Worm (Caenorhabditis elegans) whole organism, L3 larva: ENCODE results near the gene ckk-1.

ENCODE experiments used
- R02D3.7 ChIP-seq: fragments of 150-350 bp; optimal IDR thresholded peaks from 2 replicates; lab custom pipeline; 2014; ENCODE audit warnings: missing biosample characterization, missing genetic modification characterization
- ZK546.5 ChIP-seq: sonication (generic microtip); optimal IDR thresholded peaks from 2 replicates; lab custom pipeline; 2017; ENCODE audit warnings: missing biosample characterization, missing genetic modification characterization
- aly-2 ChIP-seq: fragments of 150-350 bp; optimal IDR thresholded peaks from 2 replicates; lab custom pipeline; 2014; ENCODE audit warnings: missing biosample characterization, missing genetic modification characterization
- ama-1 ChIP-seq: fragments of 150-350 bp; optimal IDR thresholded peaks from 2 replicates; lab custom pipeline; 2018
- ceh-16 ChIP-seq: sonication (generic microtip); optimal IDR thresholded peaks from 2 replicates; lab custom pipeline; 2017; ENCODE audit warnings: missing biosample characterization, missing genetic modification characterization
- ceh-28 ChIP-seq: fragments of 150-350 bp; optimal IDR thresholded peaks from 2 replicates; lab custom pipeline; 2014; ENCODE audit warnings: missing biosample characterization, missing genetic modification reagents, missing genetic modification characterization
- ceh-9 ChIP-seq: sonication (generic microtip); optimal IDR thresholded peaks from 2 replicates; lab custom pipeline; 2018; ENCODE audit warnings: missing biosample characterization, missing genetic modification characterization
- daf-12 ChIP-seq: fragments of 150-350 bp; optimal IDR thresholded peaks from 2 replicates; lab custom pipeline; 2014; ENCODE audit warnings: missing biosample characterization, missing genetic modification reagents, missing genetic modification characterization
- egl-27 ChIP-seq: sonication (generic microtip); optimal IDR thresholded peaks from 4 replicates; lab custom pipeline; 2017; ENCODE audit warnings: missing biosample characterization, missing genetic modification reagents, missing genetic modification characterization
- egl-5 ChIP-seq: fragments of 150-350 bp; optimal IDR thresholded peaks from 2 replicates; lab custom pipeline; 2017; ENCODE audit warnings: missing biosample characterization, missing genetic modification reagents, missing genetic modification characterization, inconsistent platforms
- elt-2 ChIP-seq: sonication (generic microtip); optimal IDR thresholded peaks from 2 replicates; lab custom pipeline; 2016; ENCODE audit warnings: missing genetic modification reagents, mild to moderate bottlenecking, missing genetic modification characterization, missing compliant biosample characterization
- elt-3 ChIP-seq, 3 experiments: fragments of 150-350 bp in 1 of 3; sonication (generic microtip) in 2 of 3; optimal IDR thresholded peaks; 2 replicates in 2 of 3; 4 replicates in 1 of 3; lab custom pipeline; 2014 to 2017; ENCODE audit warnings: missing biosample characterization in 3 of 3, missing genetic modification characterization in 3 of 3
- fos-1 ChIP-seq: fragments of 150-350 bp; optimal IDR thresholded peaks from 2 replicates; lab custom pipeline; 2014; ENCODE audit warnings: missing biosample characterization, missing genetic modification characterization
- hmg-11 ChIP-seq: sonication (generic microtip); optimal IDR thresholded peaks from 2 replicates; lab custom pipeline; 2016; ENCODE audit warnings: missing genetic modification characterization, missing compliant biosample characterization
- jun-1 ChIP-seq: fragments of 150-350 bp; optimal IDR thresholded peaks from 2 replicates; lab custom pipeline; 2014; ENCODE audit warnings: missing biosample characterization, missing genetic modification reagents, missing genetic modification characterization
- lin-15B ChIP-seq: fragments of 150-350 bp; optimal IDR thresholded peaks from 2 replicates; lab custom pipeline; 2014; ENCODE audit warnings: missing biosample characterization, missing genetic modification characterization
- lin-39 ChIP-seq: fragments of 150-350 bp; optimal IDR thresholded peaks from 2 replicates; lab custom pipeline; 2018; ENCODE audit warnings: missing biosample characterization, missing genetic modification reagents, missing genetic modification characterization
- lsy-12 ChIP-seq: sonication (generic microtip); optimal IDR thresholded peaks from 2 replicates; lab custom pipeline; 2016; ENCODE audit warnings: mild to moderate bottlenecking, missing genetic modification characterization, missing compliant biosample characterization
- mml-1 ChIP-seq: fragments of 150-350 bp; sonication (generic microtip); optimal IDR thresholded peaks from 3 replicates; lab custom pipeline; 2014; ENCODE audit warnings: missing biosample characterization, missing genetic modification characterization
- nfya-1 ChIP-seq: sonication (generic microtip); optimal IDR thresholded peaks from 2 replicates; lab custom pipeline; 2017; ENCODE audit warnings: missing genetic modification characterization, mild to moderate bottlenecking, missing compliant biosample characterization, antibody characterized with exemption, moderate library complexity; ENCODE audit not compliant: insufficient read depth
- nhr-11 ChIP-seq: fragments of 150-350 bp; optimal IDR thresholded peaks from 2 replicates; lab custom pipeline; 2014; ENCODE audit warnings: missing biosample characterization, missing genetic modification characterization
- nhr-12 ChIP-seq: fragments of 150-350 bp; optimal IDR thresholded peaks from 2 replicates; lab custom pipeline; 2014; ENCODE audit warnings: missing biosample characterization, missing genetic modification characterization
- nhr-23 ChIP-seq: fragments of 150-350 bp; optimal IDR thresholded peaks from 2 replicates; lab custom pipeline; 2014; ENCODE audit warnings: missing biosample characterization, missing genetic modification reagents, missing genetic modification characterization
- nhr-237 ChIP-seq: fragments of 150-350 bp; optimal IDR thresholded peaks from 2 replicates; lab custom pipeline; 2014; ENCODE audit warnings: missing biosample characterization, missing genetic modification characterization
- nhr-28 ChIP-seq: fragments of 150-350 bp; optimal IDR thresholded peaks from 2 replicates; lab custom pipeline; 2014; ENCODE audit warnings: missing biosample characterization, missing genetic modification characterization
- nhr-43 ChIP-seq: sonication (generic microtip); optimal IDR thresholded peaks from 2 replicates; lab custom pipeline; 2016; ENCODE audit warnings: mild to moderate bottlenecking, missing genetic modification characterization, missing compliant biosample characterization; ENCODE audit not compliant: poor library complexity, severe bottlenecking
- nhr-67 ChIP-seq: fragments of 150-350 bp; optimal IDR thresholded peaks from 2 replicates; lab custom pipeline; 2014; ENCODE audit warnings: missing biosample characterization, missing genetic modification characterization
- nhr-77 ChIP-seq: fragments of 150-350 bp; optimal IDR thresholded peaks from 2 replicates; lab custom pipeline; 2014; ENCODE audit warnings: missing biosample characterization, missing genetic modification characterization
- pha-4 ChIP-seq: fragments of 150-350 bp; optimal IDR thresholded peaks from 2 replicates; lab custom pipeline; 2014; ENCODE audit warnings: missing biosample characterization, missing genetic modification reagents, missing genetic modification characterization
- pqm-1 ChIP-seq: fragments of 150-350 bp; optimal IDR thresholded peaks from 2 replicates; lab custom pipeline; 2017; ENCODE audit warnings: missing biosample characterization, missing genetic modification characterization, inconsistent platforms
- sea-2 ChIP-seq: fragments of 150-350 bp; sonication (generic microtip); optimal IDR thresholded peaks from 4 replicates; lab custom pipeline; 2014; ENCODE audit warnings: missing biosample characterization, missing genetic modification reagents, missing genetic modification characterization
- tbx-2 ChIP-seq: sonication (generic microtip); optimal IDR thresholded peaks from 2 replicates; lab custom pipeline; 2016; ENCODE audit warnings: mild to moderate bottlenecking, missing genetic modification characterization, missing compliant biosample characterization
- unc-39 ChIP-seq: sonication (generic microtip); optimal IDR thresholded peaks from 4 replicates; lab custom pipeline; 2017; ENCODE audit warnings: missing biosample characterization, missing genetic modification characterization
- unc-62 ChIP-seq: fragments of 150-350 bp; sonication (generic microtip); optimal IDR thresholded peaks from 4 replicates; lab custom pipeline; 2014; ENCODE audit warnings: missing biosample characterization, missing genetic modification reagents, missing genetic modification characterization
- ztf-11 ChIP-seq: fragments of 150-350 bp; optimal IDR thresholded peaks from 2 replicates; lab custom pipeline; 2014; ENCODE audit warnings: missing biosample characterization, missing genetic modification characterization
- ztf-4 ChIP-seq: fragments of 150-350 bp; optimal IDR thresholded peaks from 2 replicates; lab custom pipeline; 2014; ENCODE audit warnings: missing biosample characterization, missing genetic modification characterization

The ckk-1 gene

ce11 chrIII:5635179-5635578, at the start of gene ckk-1:
Gene ckk-1 (plus strand): TSS chrIII:5635479.
- TF ChIP-seq pha-4 (tag; lab: Kevin White, UChicago), result no peak
- no peak for TF ChIP-seq nhr-77 (tag; lab: Kevin White, UChicago)
- no peak for TF ChIP-seq lin-15B
- TF ChIP-seq hmg-11 (tag; lab: Kevin White, UChicago), result no peak
- TF ChIP-seq ceh-9, result no peak
- no peak for TF ChIP-seq lsy-12 (tag; lab: Kevin White, UChicago)
- no peak for TF ChIP-seq nhr-237
- no peak for TF ChIP-seq ztf-11 (tag; lab: Kevin White, UChicago)
- TF ChIP-seq mml-1 (tag; lab: Kevin White, UChicago), result no peak
- TF ChIP-seq elt-2 (tag; lab: Kevin White, UChicago), result no peak
- TF ChIP-seq jun-1, result no peak
- no peak for TF ChIP-seq ceh-28 (tag; lab: Kevin White, UChicago)
- no peak for TF ChIP-seq R02D3.7 (tag; lab: Kevin White, UChicago)
- no peak for TF ChIP-seq egl-27 (tag; lab: Kevin White, UChicago)
- TF ChIP-seq pqm-1 (tag; lab: Kevin White, UChicago), result no peak
- TF ChIP-seq nfya-1, result no peak
- no peak for TF ChIP-seq egl-5 (tag; lab: Kevin White, UChicago)
- no peak for TF ChIP-seq elt-3 (tag; optimal IDR thresholded peaks at IDR 0.05; lab: Kevin White, UChicago)
- no peak for TF ChIP-seq lin-39 (tag; lab: Kevin White, UChicago)
- no peak for TF ChIP-seq aly-2 (tag; lab: Kevin White, UChicago)

ce11 chrIII:5585711-5586110, 49.6 kb upstream of the ckk-1 start:
- no peak for TF ChIP-seq nhr-67
- TF ChIP-seq ama-1 (lab: Kevin White, UChicago), result no peak
- no peak for TF ChIP-seq nhr-237
- no peak for TF ChIP-seq ceh-9
- no peak for TF ChIP-seq tbx-2 (tag; lab: Kevin White, UChicago)
- TF ChIP-seq elt-2 (tag; lab: Kevin White, UChicago), result no peak
- TF ChIP-seq nfya-1, result no peak
- TF ChIP-seq nhr-43, result no peak
- TF ChIP-seq ZK546.5, result no peak
- no peak for TF ChIP-seq mml-1 (tag; lab: Kevin White, UChicago)
- no peak for TF ChIP-seq nhr-12 (tag; lab: Kevin White, UChicago)
- no peak for TF ChIP-seq R02D3.7 (tag; lab: Kevin White, UChicago)
- no peak for TF ChIP-seq lsy-12 (tag; lab: Kevin White, UChicago)
- TF ChIP-seq nhr-28 (tag; lab: Kevin White, UChicago), result no peak
- no peak for TF ChIP-seq unc-62
- no peak for TF ChIP-seq ceh-16 (tag; lab: Kevin White, UChicago)
- TF ChIP-seq ztf-11 (tag; lab: Kevin White, UChicago), result no peak
- no peak for TF ChIP-seq daf-12
- no peak for TF ChIP-seq lin-39 (tag; lab: Kevin White, UChicago)
- TF ChIP-seq ztf-4 (tag; lab: Kevin White, UChicago), result no peak
- TF ChIP-seq, all 47 proteins: peak for 0

- TF ChIP-seq jun-1 (no peak), fos-1 (tag; lab: Kevin White, UChicago) (no peak), sea-2 (GFP tag; lab: Kevin White, UChicago) (no peak), lin-15B (peak; percentile 39), tbx-2 (tag; lab: Kevin White, UChicago) (no peak), mml-1 (tag; lab: Kevin White, UChicago) (no peak), pha-4 (tag; lab: Kevin White, UChicago) (peak; percentile 54), unc-39 (no peak), nhr-23 (tag; lab: Kevin White, UChicago) (no peak)
These were observed 48.4 kb upstream of the ckk-1 start, which contains the start of gene F56D2.2 for ce11 chrIII:5586925-5587324. Gene F56D2.2 (plus strand): TSS chrIII:5587263.

- TF ChIP-seq ceh-9 (no peak), fos-1 (tag; lab: Kevin White, UChicago) (no peak), nhr-11 (tag; lab: Kevin White, UChicago) (no peak), ZK546.5 (no peak)
These were observed 46.5 kb upstream of the ckk-1 start for ce11 chrIII:5588746-5589145.
